Worm (Caenorhabditis elegans): ENCODE data around the gene pvf-1.

pvf-1 gene

ce11 chrIII:1777468-1777867 lies 46.6 kb downstream of the pvf-1 start, which contains the start of gene Y39A3CL.3 (continued):
- TF ChIP-seq egl-13 (tag; optimal IDR thresholded peaks at IDR 0.05) (no peak), F16B12.6 (tag; optimal IDR thresholded peaks at IDR 0.05) (peak; percentile 86), nhr-20 (tag; optimal IDR thresholded peaks at IDR 0.05) (no peak), fkh-4 (tag; optimal IDR thresholded peaks at IDR 0.05; ENCODE audit: borderline replicate concordance) (no peak), nhr-90 (tag; optimal IDR thresholded peaks at IDR 0.05; ENCODE audit: poor library complexity) (no peak), unc-130 (tag; optimal IDR thresholded peaks at IDR 0.05) (no peak), unc-98 (GFP tag; IDR thresholded peaks at IDR 0.05) (no peak), ztf-4 (tag; optimal IDR thresholded peaks at IDR 0.05) (no peak), nhr-12 (tag; optimal IDR thresholded peaks at IDR 0.05) (no peak), vab-15 (tag; optimal IDR thresholded peaks at IDR 0.05) (no peak), fkh-8 (tag; optimal IDR thresholded peaks at IDR 0.05) (no peak), Y116A8C.19 (tag; optimal IDR thresholded peaks at IDR 0.05; ENCODE audit: borderline replicate concordance) (no peak), alr-1 (tag; optimal IDR thresholded peaks at IDR 0.05; ENCODE audit: borderline replicate concordance) (no peak), sox-4 (tag; optimal IDR thresholded peaks at IDR 0.05) (no peak), isw-1 (GFP tag; IDR thresholded peaks at IDR 0.05) (no peak; the same call in 1 of the 2 replicates), mab-9 (GFP tag; IDR thresholded peaks at IDR 0.05) (no peak), nhr-237 (tag; optimal IDR thresholded peaks at IDR 0.05) (no peak), nhr-85 (tag) (no peak), sup-37 (GFP tag; optimal IDR thresholded peaks at IDR 0.05) (no peak), zag-1 (tag; optimal IDR thresholded peaks at IDR 0.05) (no peak), C04F5.9 (tag; optimal IDR thresholded peaks at IDR 0.05) (no peak), lsy-2 (tag; optimal IDR thresholded peaks at IDR 0.05) (peak; percentile 95 to 98), ceh-63 (GFP tag; optimal IDR thresholded peaks at IDR 0.05) (no peak), jun-1 (tag; optimal IDR thresholded peaks at IDR 0.05) (no peak), ceh-82 (tag; optimal IDR thresholded peaks at IDR 0.05) (peak in 2 of 3 experiments; percentile 28 to 59), grh-1 (GFP tag; IDR thresholded peaks at IDR 0.05) (no peak), mep-1 (tag; optimal IDR thresholded peaks at IDR 0.05) (peak; percentile 64), tbx-2 (tag; optimal IDR thresholded peaks at IDR 0.05) (peak; percentile 9)
